Fruit fly (Drosophila melanogaster): Measurements from ENCODE around the gene comm3.

The comm3 gene

dm6 chr3L:15590803-15591597 lies 56.6 kb downstream of the comm3 start (continued):
- TF ChIP-seq Fer3 (tag; optimal IDR thresholded peaks at IDR 0.05) (peak; percentile 9), CG30020 (tag; optimal IDR thresholded peaks at IDR 0.05) (no peak), hb (GFP tag; IDR thresholded peaks at IDR 0.05; ENCODE audit: partially characterized antibody) (no peak), CG13296 (GFP tag; optimal IDR thresholded peaks at IDR 0.05) (peak; percentile 55), Optix (GFP tag; IDR thresholded peaks at IDR 0.05) (no peak), Oaz (GFP tag; IDR thresholded peaks at IDR 0.05) (no peak), unpg (GFP tag; optimal IDR thresholded peaks at IDR 0.05) (peak; percentile 25), CG34422 (GFP tag; IDR thresholded peaks at IDR 0.05) (no peak; the same call in 2 of the 3 replicates), CG15601 (tag; optimal IDR thresholded peaks at IDR 0.05) (peak; percentile 7), CG14050 (GFP tag; IDR thresholded peaks at IDR 0.05) (no peak), CG13424 (tag; optimal IDR thresholded peaks at IDR 0.05) (peak; percentile 18), NC2α (GFP tag; optimal IDR thresholded peaks at IDR 0.05) (no peak), Max (GFP tag; optimal IDR thresholded peaks at IDR 0.05) (no peak), CG3407 (GFP tag; optimal IDR thresholded peaks at IDR 0.05) (no peak), CG13123 (GFP tag; optimal IDR thresholded peaks at IDR 0.05) (no peak), rib (GFP tag; IDR thresholded peaks at IDR 0.05) (no peak), D19A (tag; optimal IDR thresholded peaks at IDR 0.05) (no peak), crc (GFP tag; optimal IDR thresholded peaks at IDR 0.05) (peak; percentile 5), Hr3 (GFP tag; optimal IDR thresholded peaks at IDR 0.05) (no peak), ems (GFP tag; optimal IDR thresholded peaks at IDR 0.05) (no peak), CG2678 (tag; optimal IDR thresholded peaks at IDR 0.05) (peak; percentile 57), CkIIα-i1 (GFP tag; IDR thresholded peaks at IDR 0.05) (no peak), jing (GFP tag; optimal IDR thresholded peaks at IDR 0.05) (no peak), HLHmδ (GFP tag; optimal IDR thresholded peaks at IDR 0.05) (no peak), CG15479 (GFP tag; optimal IDR thresholded peaks at IDR 0.05) (no peak), Poxn (GFP tag; IDR thresholded peaks at IDR 0.05) (no peak), h (optimal IDR thresholded peaks at IDR 0.05) (no peak), CG3995 (GFP tag; optimal IDR thresholded peaks at IDR 0.05) (no peak), jigr1 (GFP tag; IDR thresholded peaks at IDR 0.05) (no peak), CG33557 (GFP tag; optimal IDR thresholded peaks at IDR 0.05) (no peak), ato (GFP tag; IDR thresholded peaks at IDR 0.05; ENCODE audit: partially characterized antibody) (no peak), sqz (GFP tag; optimal IDR thresholded peaks at IDR 0.05) (no peak), Rfx (GFP tag; IDR thresholded peaks at IDR 0.05) (peak; percentile 49), CG6272 (GFP tag; IDR thresholded peaks at IDR 0.05) (no peak), aop (GFP tag; IDR thresholded peaks at IDR 0.05) (no peak), Abd-B (GFP tag; optimal IDR thresholded peaks at IDR 0.05) (no peak), Lpt (GFP tag; optimal IDR thresholded peaks at IDR 0.05) (no peak), ewg (GFP tag; optimal IDR thresholded peaks at IDR 0.05) (no peak), CG11247 (GFP tag; IDR thresholded peaks at IDR 0.05) (no peak), Hr51 (GFP tag; optimal IDR thresholded peaks at IDR 0.05) (peak in 1 of 2 experiments; percentile 17), CG2875 (GFP tag; optimal IDR thresholded peaks at IDR 0.05) (no peak), CG11456 (GFP tag; IDR thresholded peaks at IDR 0.05) (no peak), lbe (GFP tag; optimal IDR thresholded peaks at IDR 0.05) (no peak), dmrt11E (tag; optimal IDR thresholded peaks at IDR 0.05) (no peak), CG14667 (GFP tag; IDR thresholded peaks at IDR 0.05) (no peak), CG15696 (tag; optimal IDR thresholded peaks at IDR 0.05) (no peak), Hey (tag; optimal IDR thresholded peaks at IDR 0.05) (no peak), usp (GFP tag; optimal IDR thresholded peaks at IDR 0.05) (no peak), wdn (GFP tag; IDR thresholded peaks at IDR 0.05) (no peak), Sry-β (GFP tag; optimal IDR thresholded peaks at IDR 0.05) (no peak)
